Worm (Caenorhabditis elegans) whole organism, L2 larva: Measurements from ENCODE around the gene ins-39.

Experiments used
- C34F6.9 ChIP-seq: fragments of 150-350 bp; optimal IDR thresholded peaks from 2 replicates; lab custom pipeline; 2014; ENCODE audit warnings: missing biosample characterization, missing genetic modification characterization
- F13H6.1 ChIP-seq: sonication (generic microtip); optimal IDR thresholded peaks from 2 replicates; lab custom pipeline; 2016; ENCODE audit warnings: missing genetic modification characterization, missing compliant biosample characterization
- R02D3.7 ChIP-seq: fragments of 150-350 bp; optimal IDR thresholded peaks from 2 replicates; lab custom pipeline; 2014; ENCODE audit warnings: missing biosample characterization, missing genetic modification characterization
- Y55F3AM.14 ChIP-seq: fragments of 200-800 bp; sonication (Bioruptor generic); optimal IDR thresholded peaks from 2 replicates; lab custom pipeline; 2018; ENCODE audit warnings: mild to moderate bottlenecking, missing genetic modification characterization, missing compliant biosample characterization
- ZK546.5 ChIP-seq: sonication (generic microtip); optimal IDR thresholded peaks from 2 replicates; lab custom pipeline; 2017; ENCODE audit warnings: missing biosample characterization, missing genetic modification characterization
- alr-1 ChIP-seq: fragments of 150-350 bp; optimal IDR thresholded peaks from 2 replicates; lab custom pipeline; 2014; ENCODE audit warnings: missing biosample characterization, missing genetic modification characterization
- aly-2 ChIP-seq: fragments of 150-350 bp; optimal IDR thresholded peaks from 2 replicates; lab custom pipeline; 2014; ENCODE audit warnings: missing biosample characterization, missing genetic modification characterization
- ama-1 ChIP-seq: fragments of 150-350 bp; optimal IDR thresholded peaks from 2 replicates; lab custom pipeline; 2018; ENCODE audit warnings: inconsistent platforms
- blmp-1 ChIP-seq: sonication (generic microtip); optimal IDR thresholded peaks from 2 replicates; lab custom pipeline; 2017; ENCODE audit warnings: missing genetic modification characterization, mild to moderate bottlenecking, missing compliant biosample characterization, antibody characterized with exemption, moderate library complexity; ENCODE audit not compliant: insufficient read depth
- ceh-16 ChIP-seq: fragments of 150-350 bp; optimal IDR thresholded peaks from 2 replicates; lab custom pipeline; 2014; ENCODE audit warnings: missing biosample characterization, missing genetic modification characterization
- ceh-82 ChIP-seq: fragments of 150-350 bp; optimal IDR thresholded peaks from 2 replicates; lab custom pipeline; 2014; ENCODE audit warnings: missing biosample characterization, missing genetic modification characterization
- crh-2 ChIP-seq: sonication (generic microtip); optimal IDR thresholded peaks from 2 replicates; lab custom pipeline; 2017; ENCODE audit warnings: missing biosample characterization, missing genetic modification characterization
- dmd-4 ChIP-seq: sonication (generic microtip); optimal IDR thresholded peaks from 2 replicates; lab custom pipeline; 2017; ENCODE audit warnings: missing biosample characterization, missing genetic modification characterization
- egl-27 ChIP-seq: sonication (generic microtip); optimal IDR thresholded peaks from 3 replicates; lab custom pipeline; 2017; ENCODE audit warnings: missing biosample characterization, missing genetic modification reagents, missing genetic modification characterization
- fos-1 ChIP-seq: fragments of 150-350 bp; optimal IDR thresholded peaks from 2 replicates; lab custom pipeline; 2014; ENCODE audit warnings: missing biosample characterization, missing genetic modification characterization
- gmeb-1 ChIP-seq: fragments of 150-350 bp; optimal IDR thresholded peaks from 2 replicates; lab custom pipeline; 2014; ENCODE audit warnings: missing biosample characterization, missing genetic modification characterization
- lin-11 ChIP-seq: fragments of 150-350 bp; sonication (generic microtip); optimal IDR thresholded peaks from 2 replicates; lab custom pipeline; 2014; ENCODE audit warnings: missing biosample characterization, missing genetic modification characterization, inconsistent platforms, mixed read lengths
- lin-39 ChIP-seq: fragments of 150-350 bp; optimal IDR thresholded peaks from 2 replicates; lab custom pipeline; 2014; ENCODE audit warnings: missing biosample characterization, missing genetic modification reagents, missing genetic modification characterization
- lsy-2 ChIP-seq, 2 experiments: fragments of 150-350 bp in 1 of 2; sonication (generic microtip) in 1 of 2; optimal IDR thresholded peaks; 2 replicates each; lab custom pipeline; 2014 to 2017; ENCODE audit warnings: missing biosample characterization in 2 of 2, missing genetic modification characterization in 2 of 2
- mab-5 ChIP-seq: fragments of 150-350 bp; optimal IDR thresholded peaks from 2 replicates; lab custom pipeline; 2014; ENCODE audit warnings: missing biosample characterization, missing genetic modification characterization
- mbf-1 ChIP-seq: sonication (generic microtip); optimal IDR thresholded peaks from 2 replicates; lab custom pipeline; 2017; ENCODE audit warnings: missing biosample characterization, missing genetic modification characterization
- mdl-1 ChIP-seq, 2 experiments: fragments of 150-350 bp in 1 of 2; sonication (generic microtip) in 1 of 2; optimal IDR thresholded peaks; 2 replicates each; lab custom pipeline; 2017; ENCODE audit warnings: missing biosample characterization in 2 of 2, missing genetic modification characterization in 2 of 2
- nhr-10 ChIP-seq: sonication (generic microtip); optimal IDR thresholded peaks from 2 replicates; lab custom pipeline; 2017; ENCODE audit warnings: missing biosample characterization, missing genetic modification characterization
- nhr-12 ChIP-seq: fragments of 150-350 bp; optimal IDR thresholded peaks from 2 replicates; lab custom pipeline; 2014; ENCODE audit warnings: missing biosample characterization, missing genetic modification characterization
- nhr-129 ChIP-seq: fragments of 150-350 bp; optimal IDR thresholded peaks from 2 replicates; lab custom pipeline; 2014; ENCODE audit warnings: missing biosample characterization, missing genetic modification characterization
- nhr-21 ChIP-seq: fragments of 150-350 bp; optimal IDR thresholded peaks from 2 replicates; lab custom pipeline; 2014; ENCODE audit warnings: missing biosample characterization, missing genetic modification characterization
- nhr-237 ChIP-seq: fragments of 150-350 bp; optimal IDR thresholded peaks from 2 replicates; lab custom pipeline; 2014; ENCODE audit warnings: missing biosample characterization, missing genetic modification characterization
- nhr-25 ChIP-seq: fragments of 150-350 bp; sonication (generic microtip); optimal IDR thresholded peaks from 3 replicates; lab custom pipeline; 2014; ENCODE audit warnings: missing biosample characterization, missing genetic modification characterization
- nhr-77 ChIP-seq: fragments of 150-350 bp; optimal IDR thresholded peaks from 2 replicates; lab custom pipeline; 2014; ENCODE audit warnings: missing biosample characterization, missing genetic modification characterization
- sma-3 ChIP-seq: sonication (generic microtip); optimal IDR thresholded peaks from 2 replicates; lab custom pipeline; 2016; ENCODE audit warnings: missing genetic modification reagents, missing genetic modification characterization, missing compliant biosample characterization
- sma-9 ChIP-seq, 2 experiments: fragments of 150-350 bp in 1 of 2; sonication (generic microtip) in 1 of 2; optimal IDR thresholded peaks; 2 replicates each; lab custom pipeline; 2014 to 2016; ENCODE audit warnings: missing genetic modification characterization in 2 of 2, mild to moderate bottlenecking in 1 of 2, missing biosample characterization in 1 of 2, missing compliant biosample characterization in 1 of 2, missing genetic modification reagents in 1 of 2, moderate library complexity in 1 of 2
- snpc-4 ChIP-seq: fragments of 150-350 bp; optimal IDR thresholded peaks from 2 replicates; lab custom pipeline; 2014; ENCODE audit warnings: missing biosample characterization, missing genetic modification characterization
- unc-39 ChIP-seq: fragments of 150-350 bp; optimal IDR thresholded peaks from 2 replicates; lab custom pipeline; 2014; ENCODE audit warnings: missing biosample characterization, missing genetic modification characterization
- unc-55 ChIP-seq: fragments of 150-350 bp; sonication (generic microtip); optimal IDR thresholded peaks from 3 replicates; lab custom pipeline; 2014; ENCODE audit warnings: missing biosample characterization, missing genetic modification reagents, missing genetic modification characterization
- zag-1 ChIP-seq: fragments of 150-350 bp; optimal IDR thresholded peaks from 2 replicates; lab custom pipeline; 2014; ENCODE audit warnings: missing biosample characterization, missing genetic modification characterization
- ztf-1 ChIP-seq: fragments of 200-800 bp; sonication (Bioruptor generic); conservative IDR thresholded peaks from 2 replicates; pipeline ENCODE4 v1.3.6; 2022; ENCODE audit warnings: missing genetic modification characterization, missing compliant biosample characterization
- ztf-11 ChIP-seq: sonication (generic microtip); optimal IDR thresholded peaks from 2 replicates; lab custom pipeline; 2017; ENCODE audit warnings: missing biosample characterization, missing genetic modification characterization

The ins-39 gene

DNA sequence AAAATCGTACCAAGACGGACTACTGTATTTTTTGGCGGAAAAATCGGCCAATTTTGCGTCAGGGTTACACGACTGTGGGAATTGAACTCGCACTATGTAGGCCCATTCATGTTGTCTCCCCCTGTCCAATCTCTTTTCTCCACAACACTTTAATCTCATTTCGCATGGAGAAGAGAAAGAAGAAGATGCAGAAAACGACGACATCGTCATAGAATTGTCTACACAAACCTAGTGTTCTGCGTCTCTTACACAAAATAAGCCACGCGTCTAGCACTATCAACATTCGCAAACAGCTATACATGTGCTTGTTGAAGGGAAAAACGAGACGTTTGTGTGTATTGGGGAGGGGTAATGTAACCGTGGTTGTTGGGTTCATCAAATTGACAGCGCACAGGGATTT, 21.2 kb downstream of the ins-39 start (continued):
- TF ChIP-seq egl-27 (tag; lab: Kevin White, UChicago) (peak; percentile 67), nhr-10 (no peak), mab-5 (tag; lab: Kevin White, UChicago) (peak; percentile 78), mbf-1 (tag; lab: Kevin White, UChicago) (no peak), lin-11 (peak; percentile 83), aly-2 (tag; lab: Kevin White, UChicago) (no peak), lin-39 (tag; lab: Kevin White, UChicago) (peak; percentile 41), mdl-1 (tag; optimal IDR thresholded peaks at IDR 0.05; lab: Kevin White, UChicago) (peak; percentile 61 to 81), nhr-129 (tag; lab: Kevin White, UChicago) (peak; percentile 98), sma-3 (peak; percentile 85), crh-2 (tag; lab: Kevin White, UChicago) (peak; percentile 93)

- TF ChIP-seq nhr-77 (tag; lab: Kevin White, UChicago) = no peak
- TF ChIP-seq, all 48 proteins: peak for 0
Observed at ce11 chrX:1321044-1321443, 23.2 kb downstream of the ins-39 start, which contains the start of gene pdk-1. Gene pdk-1, plus strand, starts transcription at chrX:1321344.

ce11 chrX:1319708-1320107, 24.5 kb downstream of the ins-39 start:
- TF ChIP-seq zag-1 (tag; lab: Kevin White, UChicago) = peak; percentile 3
- peak; percentile 27 for TF ChIP-seq fos-1 (tag; lab: Kevin White, UChicago)
- no peak for TF ChIP-seq mab-5 (tag; lab: Kevin White, UChicago)
- TF ChIP-seq nhr-129 (tag; lab: Kevin White, UChicago) = peak; percentile 80
- TF ChIP-seq nhr-21 = peak; percentile 38
- peak; percentile 26 for TF ChIP-seq ceh-16 (tag; lab: Kevin White, UChicago)
- TF ChIP-seq gmeb-1 (tag; lab: Kevin White, UChicago) = peak; percentile 17
- TF ChIP-seq crh-2 (tag; lab: Kevin White, UChicago) = peak; percentile 51
- TF ChIP-seq ama-1 (lab: Kevin White, UChicago) = no peak
- peak; percentile 55 for TF ChIP-seq Y55F3AM.14 (GFP tag; lab: Kevin White, UChicago)
- TF ChIP-seq alr-1 (tag; lab: Kevin White, UChicago) = no peak
- no peak for TF ChIP-seq ztf-11
- TF ChIP-seq C34F6.9 (tag; lab: Kevin White, UChicago) = peak; percentile 25
- peak; percentile 52 for TF ChIP-seq sma-9 (GFP tag; optimal IDR thresholded peaks at IDR 0.05; lab: Kevin White, UChicago)
- no peak for TF ChIP-seq sma-9 (tag; optimal IDR thresholded peaks at IDR 0.05; lab: Kevin White, UChicago)
- peak; percentile 57 for TF ChIP-seq unc-55 (GFP tag; lab: Kevin White, UChicago)
- peak; percentile 44 to 71 for TF ChIP-seq mdl-1 (tag; optimal IDR thresholded peaks at IDR 0.05; lab: Kevin White, UChicago)
- peak; percentile 88 for TF ChIP-seq F13H6.1 (tag; lab: Kevin White, UChicago)
- TF ChIP-seq nhr-77 (tag; lab: Kevin White, UChicago) = no peak
- TF ChIP-seq blmp-1 (tag; lab: Kevin White, UChicago) = no peak
- TF ChIP-seq sma-3 = peak; percentile 63
- no peak for TF ChIP-seq ZK546.5 (tag; lab: Kevin White, UChicago)
- peak in 1 of 2 experiments; percentile 28 for TF ChIP-seq lsy-2 (tag; optimal IDR thresholded peaks at IDR 0.05; lab: Kevin White, UChicago)

- TF ChIP-seq ceh-82 (no peak), egl-27 (tag; lab: Kevin White, UChicago) (no peak), unc-39 (tag; lab: Kevin White, UChicago) (no peak), fos-1 (tag; lab: Kevin White, UChicago) (peak; percentile 7)
Observed at ce11 chrX:1311577-1311976, 32.6 kb downstream of the ins-39 start.

ce11 chrX:1311084-1311483, 33.1 kb downstream of the ins-39 start, which contains the start of gene H42K12.3:
Gene H42K12.3, plus strand, starts transcription at chrX:1311391.
- TF ChIP-seq Y55F3AM.14 (GFP tag; lab: Kevin White, UChicago) (no peak), lin-39 (tag; lab: Kevin White, UChicago) (no peak), nhr-25 (tag; lab: Kevin White, UChicago) (no peak), nhr-10 (no peak), R02D3.7 (no peak), nhr-237 (no peak), nhr-129 (tag; lab: Kevin White, UChicago) (no peak), nhr-12 (tag; lab: Kevin White, UChicago) (no peak), snpc-4 (tag; lab: Kevin White, UChicago) (no peak), mdl-1 (tag; optimal IDR thresholded peaks at IDR 0.05; lab: Kevin White, UChicago) (no peak), egl-27 (tag; lab: Kevin White, UChicago) (no peak), ztf-1 (GFP tag; lab: Robert Waterston, UW) (no peak), C34F6.9 (tag; lab: Kevin White, UChicago) (no peak), unc-39 (tag; lab: Kevin White, UChicago) (no peak), sma-9 (GFP tag; optimal IDR thresholded peaks at IDR 0.05; lab: Kevin White, UChicago) (no peak), sma-9 (tag; optimal IDR thresholded peaks at IDR 0.05; lab: Kevin White, UChicago) (no peak), lin-11 (no peak), mbf-1 (tag; lab: Kevin White, UChicago) (no peak), dmd-4 (no peak), mab-5 (tag; lab: Kevin White, UChicago) (no peak), sma-3 (no peak)
